Worm (Caenorhabditis elegans) whole organism, late embryonic: ENCODE data around the gene slc-36.5.

Experiments used
- F13H6.1 ChIP-seq: sonication (generic microtip); optimal IDR thresholded peaks from 2 replicates; lab custom pipeline; 2016; ENCODE audit warnings: missing genetic modification characterization, missing compliant biosample characterization
- K09A11.1 ChIP-seq: sonication (generic microtip); optimal IDR thresholded peaks from 2 replicates; lab custom pipeline; 2017; ENCODE audit warnings: antibody characterized with exemption, mild to moderate bottlenecking, missing genetic modification characterization, missing compliant biosample characterization; ENCODE audit not compliant: insufficient read depth
- Y22D7AL.16 ChIP-seq: sonication (generic microtip); optimal IDR thresholded peaks from 2 replicates; lab custom pipeline; 2016; ENCODE audit warnings: missing genetic modification characterization, missing compliant biosample characterization
- ahr-1 ChIP-seq: sonication (generic microtip); optimal IDR thresholded peaks from 2 replicates; lab custom pipeline; 2016; ENCODE audit warnings: missing genetic modification characterization, missing compliant biosample characterization
- ceh-14 ChIP-seq: sonication (generic microtip); optimal IDR thresholded peaks from 2 replicates; lab custom pipeline; 2016; ENCODE audit warnings: missing genotype, missing genetic modification characterization, missing compliant biosample characterization
- ceh-18 ChIP-seq: sonication (generic microtip); optimal IDR thresholded peaks from 2 replicates; lab custom pipeline; 2016; ENCODE audit warnings: missing genetic modification characterization, missing compliant biosample characterization
- ceh-19 ChIP-seq: fragments of 200-800 bp; sonication (Bioruptor generic); optimal IDR thresholded peaks from 2 replicates; lab custom pipeline; 2018; ENCODE audit warnings: mild to moderate bottlenecking, missing genetic modification characterization, missing compliant biosample characterization
- ceh-2 ChIP-seq: sonication (generic microtip); optimal IDR thresholded peaks from 2 replicates; lab custom pipeline; 2016; ENCODE audit warnings: missing genotype, missing genetic modification characterization, missing compliant biosample characterization
- ceh-24 ChIP-seq: sonication (generic microtip); optimal IDR thresholded peaks from 2 replicates; lab custom pipeline; 2016; ENCODE audit warnings: mild to moderate bottlenecking, missing genetic modification characterization, missing compliant biosample characterization
- ceh-31 ChIP-seq: sonication (generic microtip); optimal IDR thresholded peaks from 2 replicates; lab custom pipeline; 2016; ENCODE audit warnings: missing genetic modification characterization, missing compliant biosample characterization
- ceh-34 ChIP-seq: sonication (generic microtip); optimal IDR thresholded peaks from 2 replicates; lab custom pipeline; 2016; ENCODE audit warnings: mild to moderate bottlenecking, missing genetic modification characterization, missing compliant biosample characterization
- ceh-6 ChIP-seq: fragments of 200-800 bp; sonication (Bioruptor generic); optimal IDR thresholded peaks from 2 replicates; lab custom pipeline; 2018; ENCODE audit warnings: mild to moderate bottlenecking, missing genetic modification characterization, missing compliant biosample characterization
- dmd-4 ChIP-seq: sonication (generic microtip); optimal IDR thresholded peaks from 2 replicates; lab custom pipeline; 2016; ENCODE audit warnings: borderline replicate concordance, missing genetic modification characterization, missing compliant biosample characterization
- elt-2 ChIP-seq: sonication (generic microtip); optimal IDR thresholded peaks from 2 replicates; lab custom pipeline; 2016; ENCODE audit warnings: missing genetic modification reagents, missing genetic modification characterization, missing compliant biosample characterization
- elt-4 ChIP-seq: sonication (generic microtip); optimal IDR thresholded peaks from 2 replicates; lab custom pipeline; 2016; ENCODE audit warnings: missing genetic modification characterization, missing compliant biosample characterization
- gmeb-2 ChIP-seq: sonication (generic microtip); optimal IDR thresholded peaks from 2 replicates; lab custom pipeline; 2016; ENCODE audit warnings: missing genetic modification characterization, inconsistent platforms, missing compliant biosample characterization
- hlh-15 ChIP-seq: sonication (generic microtip); optimal IDR thresholded peaks from 2 replicates; lab custom pipeline; 2016; ENCODE audit warnings: missing genetic modification characterization, missing compliant biosample characterization
- hlh-30 ChIP-seq: sonication (generic microtip); optimal IDR thresholded peaks from 2 replicates; lab custom pipeline; 2017; ENCODE audit warnings: antibody characterized with exemption, missing genetic modification characterization, missing compliant biosample characterization; ENCODE audit not compliant: insufficient read depth
- hlh-8 ChIP-seq: sonication (generic microtip); optimal IDR thresholded peaks from 2 replicates; lab custom pipeline; 2016; ENCODE audit warnings: missing genotype, missing genetic modification characterization, missing compliant biosample characterization
- lim-6 ChIP-seq: sonication (generic microtip); optimal IDR thresholded peaks from 2 replicates; lab custom pipeline; 2016; ENCODE audit warnings: missing genetic modification characterization, missing compliant biosample characterization
- madf-2 ChIP-seq: sonication (generic microtip); optimal IDR thresholded peaks from 2 replicates; lab custom pipeline; 2017; ENCODE audit warnings: missing genetic modification characterization, missing compliant biosample characterization
- mec-3 ChIP-seq: sonication (generic microtip); optimal IDR thresholded peaks from 2 replicates; lab custom pipeline; 2016; ENCODE audit warnings: borderline replicate concordance, missing genetic modification characterization, missing compliant biosample characterization
- nfya-1 ChIP-seq: sonication (generic microtip); optimal IDR thresholded peaks from 2 replicates; lab custom pipeline; 2017; ENCODE audit warnings: missing genetic modification characterization, mild to moderate bottlenecking, missing compliant biosample characterization, antibody characterized with exemption, moderate library complexity
- nhr-11 ChIP-seq: fragments of 150-350 bp; optimal IDR thresholded peaks from 2 replicates; lab custom pipeline; 2014; ENCODE audit warnings: missing biosample characterization, missing genetic modification characterization
- pag-3 ChIP-seq: sonication (generic microtip); optimal IDR thresholded peaks from 2 replicates; lab custom pipeline; 2016; ENCODE audit warnings: missing compliant biosample characterization, missing genetic modification characterization, borderline replicate concordance
- pat-9 ChIP-seq: fragments of 200-800 bp; sonication (Bioruptor generic); optimal IDR thresholded peaks from 2 replicates; lab custom pipeline; 2018; ENCODE audit warnings: mild to moderate bottlenecking, missing genetic modification characterization, moderate library complexity, missing compliant biosample characterization
- pax-1 ChIP-seq: fragments of 150-350 bp; optimal IDR thresholded peaks from 2 replicates; lab custom pipeline; 2014; ENCODE audit warnings: missing biosample characterization, missing genetic modification characterization
- pha-2 ChIP-seq: sonication (generic microtip); optimal IDR thresholded peaks from 2 replicates; lab custom pipeline; 2017; ENCODE audit warnings: mild to moderate bottlenecking, missing genetic modification characterization, missing compliant biosample characterization
- pros-1 ChIP-seq: fragments of 150-350 bp; optimal IDR thresholded peaks from 2 replicates; lab custom pipeline; 2014; ENCODE audit warnings: missing biosample characterization, missing genetic modification reagents, missing genetic modification characterization
- ref-2 ChIP-seq: sonication (generic microtip); optimal IDR thresholded peaks from 2 replicates; lab custom pipeline; 2016; ENCODE audit warnings: missing genetic modification characterization, missing compliant biosample characterization
- rnt-1 ChIP-seq: sonication (generic microtip); optimal IDR thresholded peaks from 2 replicates; lab custom pipeline; 2016; ENCODE audit warnings: missing genetic modification characterization, missing compliant biosample characterization
- sdc-2 ChIP-seq: sonication (generic microtip); optimal IDR thresholded peaks from 2 replicates; lab custom pipeline; 2016; ENCODE audit warnings: missing genotype, missing genetic modification characterization, missing compliant biosample characterization
- sox-4 ChIP-seq: sonication (generic microtip); optimal IDR thresholded peaks from 2 replicates; lab custom pipeline; 2017; ENCODE audit warnings: mild to moderate bottlenecking, missing genetic modification characterization, inconsistent platforms, missing compliant biosample characterization
- syd-9 ChIP-seq: sonication (generic microtip); optimal IDR thresholded peaks from 2 replicates; lab custom pipeline; 2016; ENCODE audit warnings: mild to moderate bottlenecking, missing genetic modification characterization, moderate library complexity, missing compliant biosample characterization
- tbx-2 ChIP-seq: sonication (generic microtip); optimal IDR thresholded peaks from 2 replicates; lab custom pipeline; 2016; ENCODE audit warnings: missing genetic modification characterization, missing compliant biosample characterization
- ttx-3 ChIP-seq: sonication (generic microtip); optimal IDR thresholded peaks from 2 replicates; lab custom pipeline; 2016; ENCODE audit warnings: missing genetic modification reagents, missing genetic modification characterization, missing compliant biosample characterization
- unc-42 ChIP-seq: sonication (generic microtip); optimal IDR thresholded peaks from 2 replicates; lab custom pipeline; 2016; ENCODE audit warnings: missing genotype, missing genetic modification characterization, missing compliant biosample characterization
- unc-55 ChIP-seq: sonication (generic microtip); optimal IDR thresholded peaks from 2 replicates; lab custom pipeline; 2017; ENCODE audit warnings: missing biosample characterization, missing genetic modification reagents, missing genetic modification characterization
- unc-86 ChIP-seq: sonication (generic microtip); optimal IDR thresholded peaks from 2 replicates; lab custom pipeline; 2016; ENCODE audit warnings: missing genetic modification characterization, missing compliant biosample characterization

The slc-36.5 gene

DNA sequence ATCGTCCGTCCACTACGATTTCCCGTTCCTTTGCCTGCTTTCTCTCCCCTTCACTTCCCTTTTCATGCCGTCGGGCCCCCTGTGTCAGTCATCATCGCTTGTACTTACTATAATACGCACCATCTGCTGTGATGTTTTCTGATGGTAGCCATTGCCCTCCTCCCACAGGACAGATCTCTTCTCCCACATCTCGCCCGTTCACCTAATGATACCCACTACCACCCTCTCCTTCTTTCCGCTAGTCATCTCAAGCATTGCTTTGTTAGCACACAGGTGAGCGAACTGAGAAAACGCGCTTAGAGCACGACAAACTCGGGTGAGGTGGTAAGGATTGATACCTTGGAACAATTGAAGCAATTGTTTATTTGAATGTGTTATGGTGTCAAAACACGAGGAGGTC, 45.9 kb downstream of the slc-36.5 start:
- TF ChIP-seq tbx-2 (tag; lab: Kevin White, UChicago) (peak; percentile 15), ceh-6 (GFP tag; lab: Kevin White, UChicago) (no peak), pag-3 (tag; lab: Kevin White, UChicago) (no peak), sdc-2 (tag; lab: Kevin White, UChicago) (peak; percentile 15)

DNA sequence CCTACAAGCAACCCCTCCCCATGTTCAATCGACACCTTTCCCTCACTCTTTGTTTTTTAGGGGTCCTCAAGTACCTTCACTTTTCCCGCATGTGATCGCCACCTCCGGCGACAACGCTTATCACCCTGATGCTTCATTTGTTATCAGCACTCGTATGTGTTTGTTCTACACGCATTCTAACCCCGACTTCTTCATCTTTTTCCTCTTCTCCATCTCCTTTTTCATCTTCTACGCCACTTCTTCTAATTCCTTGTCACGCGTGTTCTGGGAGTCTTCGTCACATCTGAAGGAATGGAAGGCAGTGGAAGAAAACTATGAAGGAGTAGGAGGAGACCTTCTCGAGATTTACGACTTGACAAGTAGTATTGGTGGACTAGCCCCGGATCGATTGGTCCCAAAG, 46.8 kb downstream of the slc-36.5 start:
- TF ChIP-seq unc-86 (tag; lab: Kevin White, UChicago), result no peak
- no peak for TF ChIP-seq F13H6.1 (tag; lab: Kevin White, UChicago)
- no peak for TF ChIP-seq gmeb-2 (tag; lab: Kevin White, UChicago)
- TF ChIP-seq lim-6, result no peak
- peak; percentile 32 for TF ChIP-seq elt-2 (tag; lab: Kevin White, UChicago)
- peak; percentile 28 for TF ChIP-seq unc-55 (GFP tag; lab: Kevin White, UChicago)
- no peak for TF ChIP-seq pat-9 (tag; lab: Kevin White, UChicago)

DNA sequence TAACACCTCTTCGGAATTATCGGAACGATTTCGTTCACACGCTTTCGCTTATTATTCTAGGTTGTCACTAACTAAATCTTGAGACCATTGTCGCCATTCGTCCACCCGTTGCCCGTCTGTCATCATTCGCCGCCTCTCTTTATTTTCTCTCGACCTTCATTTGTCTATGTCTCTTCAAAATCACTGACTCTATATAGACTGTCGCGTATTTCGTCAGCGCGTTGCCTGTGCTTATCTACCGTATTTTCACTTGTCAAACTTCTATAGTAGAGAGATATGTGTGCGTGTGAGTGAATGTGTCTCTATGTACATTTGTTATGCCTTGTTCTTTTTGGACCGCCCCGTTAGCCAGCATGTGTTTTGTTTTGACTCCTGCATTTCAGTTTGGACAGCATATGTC, 47.7 kb downstream of the slc-36.5 start:
- peak; percentile 8 for TF ChIP-seq hlh-30 (tag; lab: Kevin White, UChicago)
- TF ChIP-seq rnt-1 (tag; lab: Kevin White, UChicago), result peak; percentile 17
- peak; percentile 30 for TF ChIP-seq tbx-2 (tag; lab: Kevin White, UChicago)
- peak; percentile 67 for TF ChIP-seq nfya-1 (tag; lab: Kevin White, UChicago)
- no peak for TF ChIP-seq pax-1 (tag; lab: Kevin White, UChicago)

- peak; percentile 9 for TF ChIP-seq ceh-19 (GFP tag; lab: Kevin White, UChicago)
- TF ChIP-seq ceh-2 (tag; lab: Kevin White, UChicago), result peak; percentile 19
- TF ChIP-seq ahr-1, result no peak
- TF ChIP-seq Y22D7AL.16, result no peak
- TF ChIP-seq unc-42 (tag; lab: Kevin White, UChicago), result peak; percentile 91
- TF ChIP-seq K09A11.1 (tag; lab: Kevin White, UChicago), result no peak
- peak; percentile 21 for TF ChIP-seq dmd-4 (tag; lab: Kevin White, UChicago)
- TF ChIP-seq ceh-31, result peak; percentile 72
- peak; percentile 10 for TF ChIP-seq syd-9
- no peak for TF ChIP-seq hlh-15 (tag; lab: Kevin White, UChicago)
- no peak for TF ChIP-seq nhr-11 (tag; lab: Kevin White, UChicago)
- TF ChIP-seq ceh-34, result peak; percentile 53
These were observed 48.6 kb downstream of the slc-36.5 start for ce11 chrII:6828073-6828900.

ce11 chrII:6827388-6827787, 49.5 kb downstream of the slc-36.5 start:
- peak; percentile 87 for TF ChIP-seq unc-55 (GFP tag; lab: Kevin White, UChicago)
- TF ChIP-seq pha-2, result no peak
- TF ChIP-seq hlh-8 (tag; lab: Kevin White, UChicago), result no peak
- no peak for TF ChIP-seq elt-2 (tag; lab: Kevin White, UChicago)
- TF ChIP-seq ceh-31, result peak; percentile 73
- TF ChIP-seq ceh-14 (tag; lab: Kevin White, UChicago), result peak; percentile 68
- peak; percentile 20 for TF ChIP-seq F13H6.1 (tag; lab: Kevin White, UChicago)
- TF ChIP-seq dmd-4 (tag; lab: Kevin White, UChicago), result peak; percentile 50
- no peak for TF ChIP-seq hlh-15 (tag; lab: Kevin White, UChicago)
- no peak for TF ChIP-seq ahr-1
- peak; percentile 81 for TF ChIP-seq tbx-2 (tag; lab: Kevin White, UChicago)
- TF ChIP-seq ttx-3 (tag; lab: Kevin White, UChicago), result peak; percentile 16
- TF ChIP-seq rnt-1 (tag; lab: Kevin White, UChicago), result peak; percentile 77
- TF ChIP-seq nfya-1 (tag; lab: Kevin White, UChicago), result peak; percentile 54
- TF ChIP-seq mec-3, result no peak
- TF ChIP-seq gmeb-2 (tag; lab: Kevin White, UChicago), result no peak
- no peak for TF ChIP-seq pag-3 (tag; lab: Kevin White, UChicago)
- peak; percentile 15 for TF ChIP-seq pros-1 (tag; lab: Kevin White, UChicago)
- peak; percentile 6 for TF ChIP-seq ceh-24 (tag; lab: Kevin White, UChicago)
- TF ChIP-seq ceh-2 (tag; lab: Kevin White, UChicago), result peak; percentile 49
- no peak for TF ChIP-seq sox-4 (tag; lab: Kevin White, UChicago)
- no peak for TF ChIP-seq madf-2
- peak; percentile 21 for TF ChIP-seq ceh-19 (GFP tag; lab: Kevin White, UChicago)
- TF ChIP-seq ceh-18, result peak; percentile 68
- TF ChIP-seq unc-42 (tag; lab: Kevin White, UChicago), result no peak
- TF ChIP-seq unc-86 (tag; lab: Kevin White, UChicago), result no peak
- TF ChIP-seq ref-2, result peak; percentile 62
- TF ChIP-seq elt-4 (tag; lab: Kevin White, UChicago), result no peak
- TF ChIP-seq ceh-34, result peak; percentile 51
